Worm (Caenorhabditis elegans) whole organism, young adult: ENCODE results near the gene Y54G2A.77.

Experiments
- B0019.2 ChIP-seq: fragments of 200-800 bp; sonication (Bioruptor generic); conservative IDR thresholded peaks from 2 replicates; pipeline ENCODE4 v1.3.6; 2022; ENCODE audit warnings: missing genetic modification reagents, missing genetic modification characterization, missing compliant biosample characterization
- B0261.1 ChIP-seq: sonication (generic microtip); optimal IDR thresholded peaks from 2 replicates; lab custom pipeline; 2016; ENCODE audit warnings: mild to moderate bottlenecking, missing genetic modification characterization, moderate library complexity, missing compliant biosample characterization
- C06A6.2 ChIP-seq: fragments of 200-800 bp; sonication (Bioruptor generic); conservative IDR thresholded peaks from 2 replicates; pipeline ENCODE4 v1.3.6; 2022; ENCODE audit warnings: missing genetic modification characterization, missing compliant biosample characterization
- D2030.7 ChIP-seq: fragments of 200-800 bp; sonication (Bioruptor generic); IDR thresholded peaks from 2 replicates; pipeline ENCODE4 v1.3.6; 2022; ENCODE audit warnings: missing genetic modification reagents, missing genetic modification characterization, missing compliant biosample characterization
- F10E7.11 ChIP-seq: sonication (generic microtip); optimal IDR thresholded peaks from 2 replicates; lab custom pipeline; 2017; ENCODE audit warnings: mild to moderate bottlenecking, missing genetic modification characterization, moderate library complexity, missing compliant biosample characterization
- F22D6.2 ChIP-seq: sonication (generic microtip); optimal IDR thresholded peaks from 2 replicates; lab custom pipeline; 2016; ENCODE audit warnings: mild to moderate bottlenecking, missing genetic modification characterization, missing compliant biosample characterization
- F23B12.7 ChIP-seq: sonication (generic microtip); optimal IDR thresholded peaks from 2 replicates; lab custom pipeline; 2017; ENCODE audit warnings: missing genetic modification characterization, mild to moderate bottlenecking, missing compliant biosample characterization, antibody characterized with exemption, moderate library complexity; ENCODE audit not compliant: insufficient read depth
- F33H1.4 ChIP-seq: fragments of 200-800 bp; sonication (Bioruptor generic); IDR thresholded peaks from 2 replicates; pipeline ENCODE4 v1.3.6; 2022; ENCODE audit warnings: missing genetic modification reagents, missing genetic modification characterization, missing compliant biosample characterization
- F37B4.10 ChIP-seq: fragments of 200-800 bp; sonication (Bioruptor generic); IDR thresholded peaks from 2 replicates; pipeline ENCODE4 v1.3.6; 2022; ENCODE audit warnings: missing genetic modification characterization, missing compliant biosample characterization
- Y53F4B.3 ChIP-seq: fragments of 200-800 bp; sonication (Bioruptor generic); IDR thresholded peaks from 2 replicates; pipeline ENCODE4 v1.3.6; 2022; ENCODE audit warnings: missing genetic modification reagents, missing genetic modification characterization, missing compliant biosample characterization
- Y53G8AR.9 ChIP-seq: fragments of 200-800 bp; sonication (Bioruptor generic); conservative IDR thresholded peaks from 2 replicates; pipeline ENCODE4 v1.3.6; 2022; ENCODE audit warnings: missing genetic modification reagents, missing genetic modification characterization, missing compliant biosample characterization
- Y79H2A.3 ChIP-seq: fragments of 200-800 bp; sonication (Bioruptor generic); conservative IDR thresholded peaks from 2 replicates; pipeline ENCODE4 v1.3.6; 2022; ENCODE audit warnings: missing genetic modification reagents, missing genetic modification characterization, missing compliant biosample characterization
- Y95B8A.8 ChIP-seq: fragments of 200-800 bp; sonication (Bioruptor generic); IDR thresholded peaks from 2 replicates; pipeline ENCODE4 v1.3.6; 2022; ENCODE audit warnings: missing genetic modification reagents, missing genetic modification characterization, missing compliant biosample characterization
- atf-7 ChIP-seq: sonication (generic microtip); optimal IDR thresholded peaks from 2 replicates; lab custom pipeline; 2017; ENCODE audit warnings: mild to moderate bottlenecking, missing genetic modification characterization, missing compliant biosample characterization
- attf-3 ChIP-seq: fragments of 200-800 bp; sonication (Bioruptor generic); conservative IDR thresholded peaks from 2 replicates; pipeline ENCODE4 v1.3.6; 2022; ENCODE audit warnings: missing genetic modification reagents, missing genetic modification characterization, missing compliant biosample characterization
- attf-5 ChIP-seq: fragments of 200-800 bp; sonication (Bioruptor generic); optimal IDR thresholded peaks from 2 replicates; lab custom pipeline; 2018; ENCODE audit warnings: mild to moderate bottlenecking, missing genetic modification characterization, missing compliant biosample characterization
- attf-6 ChIP-seq: fragments of 200-800 bp; sonication (Bioruptor generic); IDR thresholded peaks from 2 replicates; pipeline ENCODE4 v1.3.6; 2022; ENCODE audit warnings: missing genetic modification reagents, missing genetic modification characterization, missing compliant biosample characterization
- ccch-3 ChIP-seq: fragments of 200-800 bp; sonication (Bioruptor generic); optimal IDR thresholded peaks from 2 replicates; lab custom pipeline; 2018; ENCODE audit warnings: mild to moderate bottlenecking, missing genetic modification characterization, missing compliant biosample characterization
- cebp-1 ChIP-seq, 2 experiments: fragments of 200-800 bp in 1 of 2; sonication (Bioruptor generic) in 1 of 2; sonication (generic microtip) in 1 of 2; IDR thresholded peaks in 1 of 2; optimal IDR thresholded peaks in 1 of 2; 2 replicates each; pipeline versions ENCODE4 v1.3.6 to Lab custom; 2017 to 2022; ENCODE audit warnings: missing compliant biosample characterization in 2 of 2, missing genetic modification characterization in 2 of 2, mild to moderate bottlenecking in 1 of 2, missing genetic modification reagents in 1 of 2, moderate library complexity in 1 of 2
- ceh-100 ChIP-seq: fragments of 200-800 bp; sonication (Bioruptor generic); IDR thresholded peaks from 2 replicates; pipeline ENCODE4 v1.3.6; 2022; ENCODE audit warnings: missing genetic modification reagents, missing genetic modification characterization, missing compliant biosample characterization
- ceh-79 ChIP-seq: sonication (generic microtip); optimal IDR thresholded peaks from 2 replicates; lab custom pipeline; 2017; ENCODE audit warnings: mild to moderate bottlenecking, missing genetic modification characterization, missing compliant biosample characterization
- die-1 ChIP-seq: sonication (generic microtip); optimal IDR thresholded peaks from 2 replicates; lab custom pipeline; 2016; ENCODE audit warnings: missing genotype, mild to moderate bottlenecking, missing genetic modification characterization, missing compliant biosample characterization
- hlh-12 ChIP-seq: sonication (generic microtip); optimal IDR thresholded peaks from 2 replicates; lab custom pipeline; 2016; ENCODE audit warnings: missing genetic modification characterization, missing compliant biosample characterization
- lag-1 ChIP-seq: fragments of 200-800 bp; sonication (Bioruptor generic); IDR thresholded peaks from 2 replicates; pipeline ENCODE4 v1.3.6; 2022; ENCODE audit warnings: missing genetic modification reagents, missing genetic modification characterization, missing compliant biosample characterization
- let-607 ChIP-seq, 2 experiments: fragments of 200-800 bp in 1 of 2; sonication (Bioruptor generic) in 1 of 2; sonication (generic microtip) in 1 of 2; optimal IDR thresholded peaks; 2 replicates each; lab custom pipeline; 2016 to 2018; ENCODE audit warnings: mild to moderate bottlenecking in 2 of 2, missing compliant biosample characterization in 2 of 2, missing genetic modification characterization in 2 of 2, moderate library complexity in 2 of 2, missing genotype in 1 of 2
- lin-26 ChIP-seq: fragments of 200-800 bp; sonication (Bioruptor generic); IDR thresholded peaks from 2 replicates; pipeline ENCODE4 v1.3.6; 2022; ENCODE audit warnings: missing genetic modification reagents, missing genetic modification characterization, missing compliant biosample characterization
- lin-40 ChIP-seq: sonication (generic microtip); optimal IDR thresholded peaks from 2 replicates; lab custom pipeline; 2016; ENCODE audit warnings: missing genetic modification characterization, mild to moderate bottlenecking, missing compliant biosample characterization, missing genotype, missing genetic modification reagents
- lsy-27 ChIP-seq: sonication (generic microtip); optimal IDR thresholded peaks from 2 replicates; lab custom pipeline; 2017; ENCODE audit warnings: missing genetic modification characterization, mild to moderate bottlenecking, missing compliant biosample characterization, antibody characterized with exemption, missing genotype, borderline replicate concordance; ENCODE audit not compliant: insufficient read depth
- mel-28 ChIP-seq: sonication (generic microtip); optimal IDR thresholded peaks from 2 replicates; lab custom pipeline; 2016; ENCODE audit warnings: borderline replicate concordance, mild to moderate bottlenecking, missing genetic modification characterization, missing compliant biosample characterization
- nfya-1 ChIP-seq: sonication (generic microtip); optimal IDR thresholded peaks from 2 replicates; lab custom pipeline; 2017; ENCODE audit warnings: antibody characterized with exemption, missing compliant biosample characterization, missing genetic modification characterization, borderline replicate concordance; ENCODE audit not compliant: insufficient read depth
- nhr-120 ChIP-seq: fragments of 200-800 bp; sonication (Bioruptor generic); IDR thresholded peaks from 2 replicates; pipeline ENCODE4 v1.3.6; 2022; ENCODE audit warnings: missing genetic modification characterization, missing compliant biosample characterization
- pbrm-1 ChIP-seq: fragments of 200-800 bp; sonication (Bioruptor generic); IDR thresholded peaks from 2 replicates; pipeline ENCODE4 v1.3.6; 2022; ENCODE audit warnings: missing genetic modification reagents, missing genetic modification characterization, missing compliant biosample characterization
- rcor-1 ChIP-seq: fragments of 200-800 bp; sonication (Bioruptor generic); IDR thresholded peaks from 2 replicates; pipeline ENCODE4 v1.3.6; 2022; ENCODE audit warnings: missing genetic modification reagents, missing genetic modification characterization, missing compliant biosample characterization
- rec-8 ChIP-seq, 2 experiments: sonication (generic microtip); optimal IDR thresholded peaks; 2 replicates each; lab custom pipeline; 2016; ENCODE audit warnings: mild to moderate bottlenecking in 2 of 2, missing genetic modification characterization in 2 of 2, missing genetic modification reagents in 2 of 2, missing genotype in 2 of 2, missing biosample characterization in 1 of 2, missing compliant biosample characterization in 1 of 2, moderate library complexity in 1 of 2
- repo-1 ChIP-seq: sonication (generic microtip); optimal IDR thresholded peaks from 2 replicates; lab custom pipeline; 2017; ENCODE audit warnings: mild to moderate bottlenecking, missing genetic modification characterization, missing compliant biosample characterization
- rpc-1 ChIP-seq, 2 experiments: fragments of 150-350 bp in 1 of 2; sonication (generic microtip) in 1 of 2; optimal IDR thresholded peaks; 2 replicates each; lab custom pipeline; 2014 to 2018; ENCODE audit warnings: missing biosample characterization in 1 of 2, missing genetic modification characterization in 1 of 2, missing genetic modification reagents in 1 of 2, missing genotype in 1 of 2
- sdz-38 ChIP-seq: sonication (generic microtip); optimal IDR thresholded peaks from 2 replicates; lab custom pipeline; 2016; ENCODE audit warnings: missing genotype, missing genetic modification characterization, missing compliant biosample characterization
- sea-2 ChIP-seq: fragments of 200-800 bp; sonication (Bioruptor generic); IDR thresholded peaks from 2 replicates; pipeline ENCODE4 v1.3.6; 2022; ENCODE audit warnings: missing genetic modification characterization, missing compliant biosample characterization
- tbp1 ChIP-seq: fragments of 200-800 bp; sonication (Bioruptor generic); optimal IDR thresholded peaks from 2 replicates; lab custom pipeline; 2018; ENCODE audit warnings: mild to moderate bottlenecking, missing genetic modification characterization, missing compliant biosample characterization
- ztf-22 ChIP-seq: fragments of 200-800 bp; sonication (Bioruptor generic); optimal IDR thresholded peaks from 2 replicates; lab custom pipeline; 2018; ENCODE audit warnings: mild to moderate bottlenecking, missing genetic modification characterization, moderate library complexity, missing compliant biosample characterization
- ztf-25 ChIP-seq: fragments of 200-800 bp; sonication (Bioruptor generic); IDR thresholded peaks from 2 replicates; pipeline ENCODE4 v1.3.6; 2022; ENCODE audit warnings: missing genetic modification reagents, missing genetic modification characterization, missing compliant biosample characterization
- ztf-28 ChIP-seq: fragments of 200-800 bp; sonication (Bioruptor generic); IDR thresholded peaks from 2 replicates; pipeline ENCODE4 v1.3.6; 2022; ENCODE audit warnings: missing genetic modification reagents, missing genetic modification characterization, missing compliant biosample characterization
- ztf-6 ChIP-seq: fragments of 200-800 bp; sonication (Bioruptor generic); IDR thresholded peaks from 2 replicates; pipeline ENCODE4 v1.3.6; 2022; ENCODE audit warnings: missing genetic modification reagents, missing genetic modification characterization, missing compliant biosample characterization

Gene Y54G2A.77

ce11 chrIV:2738466-2738865 is 24.0 kb upstream of the Y54G2A.77 start:
- TF ChIP-seq Y95B8A.8 (GFP tag; lab: Robert Waterston, UW), result no peak
- TF ChIP-seq ceh-79 (tag; lab: Kevin White, UChicago), result no peak
- TF ChIP-seq Y79H2A.3 (GFP tag; lab: Robert Waterston, UW), result no peak
- TF ChIP-seq ztf-6, result no peak
- no peak for TF ChIP-seq ceh-100 (GFP tag; lab: Robert Waterston, UW)
- no peak for TF ChIP-seq ztf-22 (GFP tag; lab: Kevin White, UChicago)
- TF ChIP-seq attf-6 (GFP tag; lab: Robert Waterston, UW), result no peak
- peak; percentile 79 for TF ChIP-seq tbp1
- TF ChIP-seq lin-26 (GFP tag; lab: Robert Waterston, UW), result 0 out of 2 replicates have a peak, but pooled peaks have one; percentile 24
- TF ChIP-seq lin-40 (tag; lab: Kevin White, UChicago), result no peak
- no peak for TF ChIP-seq ccch-3
- TF ChIP-seq hlh-12 (tag; lab: Kevin White, UChicago), result no peak
- no peak for TF ChIP-seq pbrm-1
- no peak for TF ChIP-seq mel-28 (tag; lab: Kevin White, UChicago)
- TF ChIP-seq cebp-1 (GFP tag; IDR thresholded peaks at IDR 0.05; lab: Robert Waterston, UW), result no peak
- no peak for TF ChIP-seq cebp-1 (tag; optimal IDR thresholded peaks at IDR 0.05; lab: Kevin White, UChicago)
- no peak for TF ChIP-seq sdz-38
- no peak for TF ChIP-seq attf-3 (GFP tag; lab: Robert Waterston, UW)
- no peak for TF ChIP-seq ztf-25 (GFP tag; lab: Robert Waterston, UW)
- TF ChIP-seq D2030.7 (GFP tag; lab: Robert Waterston, UW), result 0 out of 2 replicates have a peak, but pooled peaks have one; percentile 37
- no peak for TF ChIP-seq die-1 (tag; lab: Kevin White, UChicago)
- TF ChIP-seq Y53G8AR.9 (GFP tag; lab: Robert Waterston, UW), result no peak
- no peak for TF ChIP-seq attf-5 (GFP tag; lab: Kevin White, UChicago)
- no peak for TF ChIP-seq F33H1.4 (GFP tag; lab: Robert Waterston, UW)
- no peak for TF ChIP-seq atf-7 (tag; lab: Kevin White, UChicago)
- TF ChIP-seq nfya-1, result no peak
- TF ChIP-seq lag-1 (GFP tag; lab: Robert Waterston, UW), result no peak
- TF ChIP-seq F10E7.11 (tag; lab: Kevin White, UChicago), result no peak
- no peak for TF ChIP-seq F22D6.2 (tag; lab: Kevin White, UChicago)
- TF ChIP-seq lsy-27 (tag; lab: Kevin White, UChicago), result no peak
- TF ChIP-seq rec-8 (tag; optimal IDR thresholded peaks at IDR 0.05; lab: Kevin White, UChicago), result no peak
- no peak for TF ChIP-seq C06A6.2
- TF ChIP-seq let-607 (tag; optimal IDR thresholded peaks at IDR 0.05; lab: Kevin White, UChicago), result no peak
- TF ChIP-seq Y53F4B.3 (GFP tag; lab: Robert Waterston, UW), result no peak
- TF ChIP-seq nhr-120 (GFP tag; lab: Robert Waterston, UW), result no peak
- TF ChIP-seq rpc-1 (optimal IDR thresholded peaks at IDR 0.05; lab: Kevin White, UChicago), result peak; percentile 18
- peak; percentile 54 for TF ChIP-seq rpc-1 (tag; optimal IDR thresholded peaks at IDR 0.05; lab: Kevin White, UChicago)
- TF ChIP-seq sea-2 (GFP tag; lab: Robert Waterston, UW), result no peak
- TF ChIP-seq F37B4.10 (GFP tag; lab: Robert Waterston, UW), result no peak
- TF ChIP-seq repo-1, result no peak
- TF ChIP-seq B0019.2, result no peak
- TF ChIP-seq rcor-1 (GFP tag; lab: Robert Waterston, UW), result no peak
- no peak for TF ChIP-seq F23B12.7
- TF ChIP-seq ztf-28 (GFP tag; lab: Robert Waterston, UW), result no peak
- TF ChIP-seq B0261.1, result peak; percentile 43
